Fruit fly (Drosophila melanogaster) Kc167 (cell line): Measurements from ENCODE around the gene Wnt5.

Experiments
- Myc ChIP-seq: fragments of >200 bp; optimal IDR thresholded peaks from 2 replicates; lab custom pipeline; 2017; ENCODE audit warnings: missing external identifiers
- h ChIP-seq: fragments of >200 bp; optimal IDR thresholded peaks from 3 replicates; lab custom pipeline; 2018; ENCODE audit warnings: missing external identifiers
- insv ChIP-seq: fragments of >200 bp; optimal IDR thresholded peaks from 3 replicates; lab custom pipeline; 2018; ENCODE audit warnings: missing external identifiers
- psq ChIP-seq: fragments of >200 bp; optimal IDR thresholded peaks from 2 replicates; lab custom pipeline; 2017; ENCODE audit warnings: missing external identifiers

DNA sequence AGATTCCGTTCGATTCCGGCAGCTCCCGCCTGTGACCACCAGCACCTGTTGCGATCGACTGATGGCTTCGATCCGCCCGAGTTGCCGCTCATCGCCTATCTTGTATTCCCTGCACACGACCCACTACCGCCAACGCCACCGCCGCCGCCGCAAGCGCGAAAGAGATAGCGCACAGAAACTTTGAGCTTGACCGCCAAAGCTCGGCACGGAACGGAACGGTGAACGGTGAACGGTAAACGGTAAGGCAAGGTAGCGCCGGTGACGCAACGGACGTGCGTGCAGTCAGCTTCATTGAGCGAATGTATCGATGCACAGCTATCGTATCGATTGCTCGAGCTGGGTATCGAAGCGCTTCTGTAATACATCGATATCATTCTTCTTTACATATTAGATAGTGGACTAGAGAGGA, 7.1 kb upstream of the Wnt5 start, which contains the start of gene Ggt-1:
- TF ChIP-seq h (lab: Kevin White, UChicago) = no peak
- TF ChIP-seq insv (lab: Kevin White, UChicago) = no peak
- TF ChIP-seq psq = no peak
- TF ChIP-seq Myc = no peak
